Worm (Caenorhabditis elegans) whole organism, L4/young adult: ENCODE measurements around the gene ins-35.

Source experiments
- W03F9.2 ChIP-seq: fragments of 150-350 bp; optimal IDR thresholded peaks from 2 replicates; lab custom pipeline; 2014; ENCODE audit warnings: missing biosample characterization, missing genetic modification characterization
- dao-5 ChIP-seq: sonication (generic microtip); optimal IDR thresholded peaks from 2 replicates; lab custom pipeline; 2016; ENCODE audit warnings: missing genotype, missing genetic modification characterization, moderate library complexity, missing compliant biosample characterization
- him-1 ChIP-seq: sonication (generic microtip); optimal IDR thresholded peaks from 2 replicates; lab custom pipeline; 2016; ENCODE audit warnings: missing genotype, missing genetic modification reagents, missing genetic modification characterization, missing compliant biosample characterization

- no peak for TF ChIP-seq him-1
- TF ChIP-seq dao-5 (tag; lab: Kevin White, UChicago), result no peak
- no peak for TF ChIP-seq W03F9.2 (tag; lab: Kevin White, UChicago)
Observed at ce11 chrV:20409016-20409415, 33.7 kb downstream of the ins-35 start.
